Worm (Caenorhabditis elegans): ENCODE data around the gene F55G1.1.

- TF ChIP-seq W03F9.2 (tag; optimal IDR thresholded peaks at IDR 0.05) (no peak), him-1 (tag; optimal IDR thresholded peaks at IDR 0.05) (no peak), dao-5 (tag; optimal IDR thresholded peaks at IDR 0.05) (no peak)
These were observed 46.3 kb upstream of the F55G1.1 start, which contains the start of gene valv-1 for ce11 chrIV:7445236-7445635.
